Fruit fly (Drosophila melanogaster) whole organism, embryonic: ENCODE results near the gene Naa20A.

Experiments
- Awh ChIP-seq: fragments of 200-800 bp; sonication (Bioruptor generic); IDR thresholded peaks from 2 replicates; pipeline ENCODE4, ENCODE4 v1.3.6; 2022; ENCODE audit warnings: missing biosample characterization, missing genetic modification characterization
- B-H2 ChIP-seq: fragments of 200-800 bp; sonication (Bioruptor generic); optimal IDR thresholded peaks from 2 replicates; lab custom pipeline; 2018; ENCODE audit warnings: missing biosample characterization, mild to moderate bottlenecking, missing genetic modification characterization
- CG10267 ChIP-seq: fragments of 200-800 bp; sonication (Bioruptor generic); optimal IDR thresholded peaks from 2 replicates; lab custom pipeline; 2018; ENCODE audit warnings: missing biosample characterization, mild to moderate bottlenecking, missing genetic modification characterization, moderate library complexity
- CG12769 ChIP-seq: fragments of 200-800 bp; sonication (Bioruptor generic); optimal IDR thresholded peaks from 2 replicates; lab custom pipeline; 2019; ENCODE audit warnings: missing biosample characterization, mild to moderate bottlenecking, missing genetic modification characterization, moderate library complexity
- CG13894 ChIP-seq: fragments of 200-800 bp; sonication (Bioruptor generic); optimal IDR thresholded peaks from 3 replicates; lab custom pipeline; 2018; ENCODE audit warnings: missing biosample characterization, mild to moderate bottlenecking, missing genetic modification characterization, moderate library complexity
- CG14710 ChIP-seq: fragments of 200-800 bp; sonication (Bioruptor generic); optimal IDR thresholded peaks from 3 replicates; lab custom pipeline; 2019; ENCODE audit warnings: missing biosample characterization, mild to moderate bottlenecking, missing genetic modification characterization, moderate library complexity
- CG15514 ChIP-seq: fragments of 200-800 bp; sonication (Bioruptor generic); optimal IDR thresholded peaks from 3 replicates; lab custom pipeline; 2017; ENCODE audit warnings: missing biosample characterization, missing genetic modification characterization, mild to moderate bottlenecking, moderate library complexity, missing genetic modification reagents
- CG17385 ChIP-seq: fragments of 200-800 bp; sonication (Bioruptor generic); optimal IDR thresholded peaks from 3 replicates; lab custom pipeline; 2018; ENCODE audit warnings: missing biosample characterization, mild to moderate bottlenecking, missing genetic modification characterization
- CG2116 ChIP-seq: fragments of 200-800 bp; sonication (Bioruptor generic); optimal IDR thresholded peaks from 3 replicates; lab custom pipeline; 2018; ENCODE audit warnings: missing biosample characterization, mild to moderate bottlenecking, missing genetic modification characterization
- CG2120 ChIP-seq: fragments of 200-800 bp; sonication (Bioruptor generic); optimal IDR thresholded peaks from 3 replicates; lab custom pipeline; 2016; ENCODE audit warnings: missing biosample characterization, missing genetic modification characterization
- CG3281 ChIP-seq: fragments of 200-800 bp; sonication (Bioruptor generic); optimal IDR thresholded peaks from 3 replicates; lab custom pipeline; 2017; ENCODE audit warnings: missing biosample characterization, mild to moderate bottlenecking, missing genetic modification characterization
- CG34376 ChIP-seq: fragments of 200-800 bp; sonication (Bioruptor generic); optimal IDR thresholded peaks from 2 replicates; lab custom pipeline; 2018; ENCODE audit warnings: missing biosample characterization, mild to moderate bottlenecking, missing genetic modification characterization
- CG6791 ChIP-seq: fragments of 200-800 bp; sonication (Bioruptor generic); IDR thresholded peaks from 3 replicates; pipeline ENCODE4 v1.3.6; 2022; ENCODE audit warnings: missing biosample characterization, missing genetic modification characterization; ENCODE audit not compliant: partially characterized antibody
- CG7987 ChIP-seq: fragments of 200-800 bp; sonication (Bioruptor generic); optimal IDR thresholded peaks from 2 replicates; lab custom pipeline; 2018; ENCODE audit warnings: missing biosample characterization, mild to moderate bottlenecking, missing genetic modification characterization, moderate library complexity
- D19B ChIP-seq: fragments of 200-800 bp; sonication (Bioruptor generic); optimal IDR thresholded peaks from 2 replicates; lab custom pipeline; 2017; ENCODE audit warnings: missing biosample characterization, mild to moderate bottlenecking, missing genetic modification characterization
- Deaf1 ChIP-seq: fragments of 200-800 bp; optimal IDR thresholded peaks from 3 replicates; lab custom pipeline; 2019; ENCODE audit warnings: missing biosample characterization, mild to moderate bottlenecking, missing genetic modification characterization, moderate library complexity
- Dek ChIP-seq: fragments of 200-800 bp; sonication (Bioruptor generic); optimal IDR thresholded peaks from 3 replicates; lab custom pipeline; 2019; ENCODE audit warnings: missing biosample characterization, mild to moderate bottlenecking, missing genetic modification characterization, moderate library complexity
- Dp ChIP-seq: fragments of 200-800 bp; sonication (Bioruptor generic); optimal IDR thresholded peaks from 2 replicates; lab custom pipeline; 2018; ENCODE audit warnings: missing biosample characterization, mild to moderate bottlenecking, missing genetic modification characterization, moderate library complexity
- Drgx ChIP-seq: fragments of 200-800 bp; sonication (Bioruptor generic); IDR thresholded peaks from 2 replicates; pipeline ENCODE4 v1.3.6; 2022; ENCODE audit warnings: missing biosample characterization, missing genetic modification characterization
- Fer1 ChIP-seq: fragments of 200-800 bp; sonication (Bioruptor generic); optimal IDR thresholded peaks from 2 replicates; lab custom pipeline; 2017; ENCODE audit warnings: missing biosample characterization, mild to moderate bottlenecking, missing genetic modification characterization
- Lhr ChIP-seq: fragments of 200-800 bp; sonication (Bioruptor generic); optimal IDR thresholded peaks from 3 replicates; lab custom pipeline; 2017; ENCODE audit warnings: mild to moderate bottlenecking, missing biosample characterization, missing genetic modification reagents, missing genetic modification characterization
- NC2β ChIP-seq: fragments of 200-800 bp; sonication (Bioruptor generic); optimal IDR thresholded peaks from 2 replicates; lab custom pipeline; 2016; ENCODE audit warnings: missing biosample characterization, missing genetic modification characterization
- Neu2 ChIP-seq: fragments of 200-800 bp; sonication (Bioruptor generic); optimal IDR thresholded peaks from 3 replicates; lab custom pipeline; 2016; ENCODE audit warnings: missing biosample characterization, missing genetic modification characterization, borderline replicate concordance
- Opbp ChIP-seq: fragments of 200-800 bp; sonication (Bioruptor generic); IDR thresholded peaks from 3 replicates; pipeline ENCODE4 v1.3.6; 2022; ENCODE audit warnings: missing biosample characterization, missing genetic modification characterization; ENCODE audit not compliant: partially characterized antibody
- Sin3A ChIP-seq: fragments of >200 bp; optimal IDR thresholded peaks from 2 replicates; lab custom pipeline; 2018
- Sox100B ChIP-seq: fragments of 200-800 bp; sonication (Bioruptor generic); optimal IDR thresholded peaks from 3 replicates; lab custom pipeline; 2018; ENCODE audit warnings: missing biosample characterization, mild to moderate bottlenecking, missing genetic modification characterization
- ara ChIP-seq: fragments of 200-800 bp; sonication (Bioruptor generic); IDR thresholded peaks from 2 replicates; pipeline ENCODE4 v1.3.6; 2022; ENCODE audit warnings: missing biosample characterization, missing genetic modification characterization
- corto ChIP-seq: fragments of 200-800 bp; sonication (Bioruptor generic); optimal IDR thresholded peaks from 2 replicates; lab custom pipeline; 2016; ENCODE audit warnings: missing biosample characterization, mild to moderate bottlenecking, missing genetic modification characterization, moderate library complexity
- dmrt11E ChIP-seq: fragments of 200-800 bp; sonication (Bioruptor generic); optimal IDR thresholded peaks from 3 replicates; lab custom pipeline; 2018; ENCODE audit warnings: missing biosample characterization, mild to moderate bottlenecking, missing genetic modification characterization, moderate library complexity
- eyg ChIP-seq: fragments of 200-800 bp; sonication (Bioruptor generic); optimal IDR thresholded peaks from 3 replicates; lab custom pipeline; 2016; ENCODE audit warnings: missing biosample characterization, missing genetic modification characterization
- fd102C ChIP-seq: fragments of 200-800 bp; sonication (Bioruptor generic); optimal IDR thresholded peaks from 2 replicates; lab custom pipeline; 2018; ENCODE audit warnings: missing biosample characterization, mild to moderate bottlenecking, missing genetic modification characterization, moderate library complexity
- fd96Cb ChIP-seq: fragments of 200-800 bp; sonication (Bioruptor generic); optimal IDR thresholded peaks from 2 replicates; lab custom pipeline; 2018; ENCODE audit warnings: missing biosample characterization, mild to moderate bottlenecking, missing genetic modification characterization, moderate library complexity
- gfzf ChIP-seq: fragments of 200-800 bp; sonication (Bioruptor generic); optimal IDR thresholded peaks from 2 replicates; lab custom pipeline; 2016; ENCODE audit warnings: missing biosample characterization, mild to moderate bottlenecking, missing genetic modification characterization, moderate library complexity
- grau ChIP-seq: fragments of 200-800 bp; optimal IDR thresholded peaks from 3 replicates; lab custom pipeline; 2019; ENCODE audit warnings: missing biosample characterization, mild to moderate bottlenecking, missing genetic modification characterization, moderate library complexity
- jigr1 ChIP-seq: fragments of 200-800 bp; sonication (Bioruptor generic); IDR thresholded peaks from 3 replicates; pipeline ENCODE4 v1.3.6; 2022; ENCODE audit warnings: missing biosample characterization, missing genetic modification characterization
- klu ChIP-seq: fragments of 200-800 bp; sonication (Bioruptor generic); IDR thresholded peaks from 2 replicates; pipeline ENCODE4 v1.3.6; 2022; ENCODE audit warnings: missing biosample characterization, missing genetic modification characterization
- knrl ChIP-seq: fragments of 200-800 bp; sonication (Bioruptor generic); IDR thresholded peaks from 3 replicates; pipeline ENCODE4 v1.3.6; 2022; ENCODE audit warnings: missing biosample characterization, missing genetic modification characterization; ENCODE audit not compliant: partially characterized antibody
- peb ChIP-seq: fragments of 200-800 bp; sonication (Bioruptor generic); IDR thresholded peaks from 2 replicates; pipeline ENCODE4 v1.3.6; 2022; ENCODE audit warnings: missing biosample characterization, missing genetic modification characterization
- phol ChIP-seq: fragments of 200-800 bp; sonication (Bioruptor generic); optimal IDR thresholded peaks from 3 replicates; lab custom pipeline; 2018; ENCODE audit warnings: missing biosample characterization, mild to moderate bottlenecking, missing genetic modification characterization, moderate library complexity
- row ChIP-seq: fragments of 200-800 bp; sonication (Bioruptor generic); IDR thresholded peaks from 3 replicates; pipeline ENCODE4 v1.3.6; 2022; ENCODE audit warnings: missing biosample characterization, missing genetic modification characterization
- sc ChIP-seq, 3 experiments: fragments of >200 bp in 2 of 3; fragments of 200-800 bp in 1 of 3; sonication (Bioruptor generic) in 1 of 3; optimal IDR thresholded peaks; 2 replicates in 2 of 3; 3 replicates in 1 of 3; lab custom pipeline; 2017; ENCODE audit warnings: mild to moderate bottlenecking in 1 of 3, missing biosample characterization in 1 of 3, missing genetic modification characterization in 1 of 3, missing genetic modification reagents in 1 of 3
- sima ChIP-seq: fragments of 200-800 bp; sonication (Bioruptor generic); optimal IDR thresholded peaks from 2 replicates; lab custom pipeline; 2016; ENCODE audit warnings: missing biosample characterization, missing genetic modification characterization
- slp2 ChIP-seq: fragments of 200-800 bp; sonication (Bioruptor generic); optimal IDR thresholded peaks from 2 replicates; lab custom pipeline; 2016; ENCODE audit warnings: missing biosample characterization, missing genetic modification characterization
- sna ChIP-seq: fragments of 200-800 bp; sonication (Bioruptor generic); IDR thresholded peaks from 2 replicates; pipeline ENCODE4 v1.3.6; 2022; ENCODE audit warnings: missing biosample characterization, missing genetic modification characterization; ENCODE audit not compliant: partially characterized antibody
- sob ChIP-seq: fragments of 200-800 bp; sonication (Bioruptor generic); IDR thresholded peaks from 2 replicates; pipeline ENCODE4 v1.3.6; 2022; ENCODE audit warnings: missing biosample characterization, missing genetic modification characterization
- ssp ChIP-seq: fragments of 200-800 bp; sonication (Bioruptor generic); IDR thresholded peaks from 2 replicates; pipeline ENCODE4 v1.3.6; 2022; ENCODE audit warnings: missing biosample characterization, missing genetic modification characterization
- trem ChIP-seq: fragments of 200-800 bp; optimal IDR thresholded peaks from 3 replicates; lab custom pipeline; 2019; ENCODE audit warnings: missing biosample characterization, mild to moderate bottlenecking, missing genetic modification characterization, moderate library complexity

Gene Naa20A

DNA sequence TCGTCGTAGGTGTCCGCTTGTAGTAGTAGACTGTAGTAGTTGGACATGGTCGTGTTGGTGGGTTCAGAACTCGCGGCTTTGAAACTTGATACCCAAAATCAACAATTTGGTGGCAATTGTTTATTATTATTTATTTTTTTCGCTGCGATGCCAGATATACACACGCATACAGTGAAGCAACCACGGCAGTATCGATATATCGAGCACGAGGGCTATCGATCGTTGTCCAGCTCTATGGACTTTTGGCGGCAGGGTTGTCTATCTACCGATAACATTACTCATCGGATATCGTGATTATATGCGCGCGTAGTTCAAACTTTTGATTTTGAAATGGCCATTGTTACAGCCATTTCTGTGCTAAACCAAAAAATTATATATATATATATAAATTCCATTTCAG is 21.2 kb downstream of the Naa20A start, which contains the start of gene CG14220 (continued):
- TF ChIP-seq B-H2 (GFP tag; lab: Kevin White, UChicago), result peak; percentile 37
- peak; percentile 39; the same call in 1 of the 3 replicates for TF ChIP-seq row
- peak; percentile 0 for TF ChIP-seq dmrt11E (tag; lab: Kevin White, UChicago)
- TF ChIP-seq CG2120 (GFP tag; lab: Kevin White, UChicago), result peak; percentile 7
- peak; percentile 51 for TF ChIP-seq CG34376 (GFP tag; lab: Kevin White, UChicago)
- TF ChIP-seq Opbp (GFP tag; lab: Robert Waterston, UW), result peak; percentile 94
- no peak for TF ChIP-seq Deaf1 (tag; lab: Kevin White, UChicago)
- peak; percentile 40 for TF ChIP-seq CG13894 (tag; lab: Kevin White, UChicago)
- no peak for TF ChIP-seq Awh (GFP tag; lab: Robert Waterston, UW)
- TF ChIP-seq CG3281 (GFP tag; lab: Kevin White, UChicago), result peak; percentile 20
- peak; percentile 5 for TF ChIP-seq CG17385 (GFP tag; lab: Kevin White, UChicago)
- TF ChIP-seq peb (GFP tag; lab: Robert Waterston, UW), result no peak
- TF ChIP-seq sna (GFP tag; lab: Robert Waterston, UW), result peak; percentile 85
- no peak for TF ChIP-seq Neu2 (GFP tag; lab: Kevin White, UChicago)
- TF ChIP-seq trem (tag; lab: Kevin White, UChicago), result peak; percentile 87
- peak; percentile 0 for TF ChIP-seq gfzf (GFP tag; lab: Kevin White, UChicago)
- TF ChIP-seq corto, result no peak
- no peak for TF ChIP-seq D19B (GFP tag; lab: Kevin White, UChicago)
- TF ChIP-seq jigr1 (GFP tag; lab: Robert Waterston, UW), result no peak
- TF ChIP-seq slp2 (GFP tag; lab: Kevin White, UChicago), result no peak
- TF ChIP-seq Fer1 (GFP tag; lab: Kevin White, UChicago), result peak; percentile 48
- peak; percentile 92 for TF ChIP-seq Dp (GFP tag; lab: Kevin White, UChicago)
- peak; percentile 36 for TF ChIP-seq Lhr (GFP tag; lab: Kevin White, UChicago)
- TF ChIP-seq sob, result 0 out of 2 replicates have a peak, but pooled peaks have one; percentile 5
- peak; percentile 97 for TF ChIP-seq CG6791 (GFP tag; lab: Robert Waterston, UW)
- peak; percentile 17 for TF ChIP-seq Sin3A
- TF ChIP-seq ara (GFP tag; lab: Robert Waterston, UW), result no peak
- peak; percentile 87 for TF ChIP-seq knrl (GFP tag; lab: Robert Waterston, UW)
- TF ChIP-seq CG15514 (GFP tag; lab: Kevin White, UChicago), result peak; percentile 81
- TF ChIP-seq sc (optimal IDR thresholded peaks at IDR 0.05; lab: Kevin White, UChicago), result no peak
- no peak for TF ChIP-seq sc (GFP tag; optimal IDR thresholded peaks at IDR 0.05; lab: Kevin White, UChicago)
- peak; percentile 26 for TF ChIP-seq CG7987 (GFP tag; lab: Kevin White, UChicago)
- TF ChIP-seq CG14710 (tag; lab: Kevin White, UChicago), result peak; percentile 44
- no peak for TF ChIP-seq CG12769
- peak; percentile 78 for TF ChIP-seq grau (tag; lab: Kevin White, UChicago)
- no peak for TF ChIP-seq fd96Cb
- TF ChIP-seq klu (GFP tag; lab: Robert Waterston, UW), result no peak
- peak; percentile 31 for TF ChIP-seq phol (tag; lab: Kevin White, UChicago)
- no peak for TF ChIP-seq ssp (GFP tag; lab: Robert Waterston, UW)
- TF ChIP-seq sima (GFP tag; lab: Kevin White, UChicago), result no peak
- no peak for TF ChIP-seq Drgx (GFP tag; lab: Robert Waterston, UW)
- peak; percentile 98 for TF ChIP-seq CG2116 (GFP tag; lab: Kevin White, UChicago)
- TF ChIP-seq fd102C (GFP tag; lab: Kevin White, UChicago), result no peak
- TF ChIP-seq eyg (GFP tag; lab: Kevin White, UChicago), result no peak
- TF ChIP-seq Sox100B, result no peak
- TF ChIP-seq NC2β (GFP tag; lab: Kevin White, UChicago), result no peak
- TF ChIP-seq CG10267 (tag; lab: Kevin White, UChicago), result peak; percentile 45
- peak; percentile 13 for TF ChIP-seq Dek
